Fruit fly (Drosophila melanogaster): Measurements from ENCODE around the gene Obp18a.

Obp18a gene

DNA sequence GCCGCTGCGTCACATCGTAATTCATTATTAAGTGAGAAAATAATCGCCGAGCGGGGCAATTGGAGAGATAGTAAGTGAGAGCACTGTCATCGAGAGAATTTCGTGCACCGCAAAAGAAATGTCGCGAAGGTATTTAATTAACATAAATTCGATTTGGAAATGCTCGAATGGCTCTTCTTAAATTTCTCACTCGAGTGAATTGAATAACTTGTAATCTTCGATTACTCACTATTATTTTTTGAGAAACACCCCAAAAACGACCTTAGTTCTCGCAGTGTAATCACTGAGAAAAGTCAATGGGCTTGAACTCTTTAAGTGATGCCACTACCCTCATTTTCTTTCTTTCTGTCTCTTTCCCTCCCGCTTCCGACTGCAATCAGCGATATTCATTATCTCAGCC is 19.3 kb upstream of the Obp18a start (continued):
- TF ChIP-seq CG11398 (GFP tag; optimal IDR thresholded peaks at IDR 0.05) (peak; percentile 82), BtbVII (GFP tag; optimal IDR thresholded peaks at IDR 0.05) (no peak), CG34224 (GFP tag; IDR thresholded peaks at IDR 0.05; ENCODE audit: partially characterized antibody) (no peak), CG11093 (GFP tag; IDR thresholded peaks at IDR 0.05) (peak; percentile 78), CG34376 (GFP tag; optimal IDR thresholded peaks at IDR 0.05) (no peak), CG15479 (GFP tag; optimal IDR thresholded peaks at IDR 0.05) (peak; percentile 16), CG2129 (GFP tag; IDR thresholded peaks at IDR 0.05; ENCODE audit: partially characterized antibody) (no peak), CG17328 (GFP tag; IDR thresholded peaks at IDR 0.05) (peak; percentile 95), bcd (GFP tag; optimal IDR thresholded peaks at IDR 0.05) (peak; percentile 80), gfzf (GFP tag; optimal IDR thresholded peaks at IDR 0.05) (no peak), Ets65A (GFP tag) (peak; percentile 98), TFAM (GFP tag; optimal IDR thresholded peaks at IDR 0.05) (peak; percentile 58), B-H2 (GFP tag; optimal IDR thresholded peaks at IDR 0.05) (no peak), MTF-1 (GFP tag; optimal IDR thresholded peaks at IDR 0.05; ENCODE audit: borderline replicate concordance) (peak; percentile 75), exex (tag; optimal IDR thresholded peaks at IDR 0.05) (no peak), CG17385 (GFP tag; optimal IDR thresholded peaks at IDR 0.05) (peak; percentile 75), CG15514 (GFP tag; optimal IDR thresholded peaks at IDR 0.05) (no peak), slou (GFP tag; optimal IDR thresholded peaks at IDR 0.05) (peak; percentile 65), CG16815 (GFP tag; optimal IDR thresholded peaks at IDR 0.05) (peak; percentile 87), Gsc (GFP tag; IDR thresholded peaks at IDR 0.05) (peak; percentile 54; the same call in 1 of the 2 replicates), CG8290 (GFP tag; optimal IDR thresholded peaks at IDR 0.05) (peak; percentile 81), CG8290 (tag; optimal IDR thresholded peaks at IDR 0.05) (peak; percentile 47 to 71), peb (GFP tag; IDR thresholded peaks at IDR 0.05) (peak; percentile 84), CG6689 (GFP tag; IDR thresholded peaks at IDR 0.05) (peak; percentile 83), CG10565 (GFP tag; optimal IDR thresholded peaks at IDR 0.05) (peak; percentile 63), vfl (GFP tag; optimal IDR thresholded peaks at IDR 0.05) (no peak), CG1529 (GFP tag; optimal IDR thresholded peaks at IDR 0.05) (peak; percentile 89), Hmr (GFP tag; optimal IDR thresholded peaks at IDR 0.05) (peak; percentile 15), dimm (GFP tag; IDR thresholded peaks at IDR 0.05) (peak; percentile 68), chif (GFP tag; optimal IDR thresholded peaks at IDR 0.05) (peak; percentile 92 to 94), sens (GFP tag) (peak; percentile 99), CG4328 (GFP tag; optimal IDR thresholded peaks at IDR 0.05) (peak; percentile 1), CG15073 (GFP tag; optimal IDR thresholded peaks at IDR 0.05) (peak; percentile 45), CG3281 (GFP tag; optimal IDR thresholded peaks at IDR 0.05) (peak; percentile 8), Pdp1 (GFP tag; optimal IDR thresholded peaks at IDR 0.05) (peak; percentile 82 to 93), ATbp (GFP tag; optimal IDR thresholded peaks at IDR 0.05) (peak; percentile 91), unpg (GFP tag; optimal IDR thresholded peaks at IDR 0.05) (peak; percentile 90), sug (tag; optimal IDR thresholded peaks at IDR 0.05) (no peak), maf-S (GFP tag; optimal IDR thresholded peaks at IDR 0.05) (peak; percentile 73), CG13775 (GFP tag; optimal IDR thresholded peaks at IDR 0.05) (peak; percentile 84), D19B (GFP tag; optimal IDR thresholded peaks at IDR 0.05) (no peak), oc (tag; optimal IDR thresholded peaks at IDR 0.05) (peak; percentile 93), CG12071 (GFP tag; optimal IDR thresholded peaks at IDR 0.05) (peak; percentile 53), CG11723 (GFP tag; optimal IDR thresholded peaks at IDR 0.05) (peak; percentile 72), CG6791 (GFP tag; IDR thresholded peaks at IDR 0.05; ENCODE audit: partially characterized antibody) (no peak), lmd (GFP tag; IDR thresholded peaks at IDR 0.05) (peak; percentile 74), Bteb2 (GFP tag; optimal IDR thresholded peaks at IDR 0.05) (peak; percentile 29), CG8089 (GFP tag; optimal IDR thresholded peaks at IDR 0.05) (peak; percentile 86), dpn (GFP tag; optimal IDR thresholded peaks at IDR 0.05) (peak; percentile 78 to 83), bab2 (GFP tag; optimal IDR thresholded peaks at IDR 0.05) (peak; percentile 94), Sox100B (GFP tag; optimal IDR thresholded peaks at IDR 0.05) (peak; percentile 75)
